Worm (Caenorhabditis elegans) whole organism, L1 larva: ENCODE data around the gene pmp-1.

Source experiments
- C16A3.4 ChIP-seq: fragments of 150-350 bp; optimal IDR thresholded peaks from 2 replicates; lab custom pipeline; 2014; ENCODE audit warnings: missing biosample characterization, missing genetic modification characterization
- C34B4.2 ChIP-seq: sonication (generic microtip); optimal IDR thresholded peaks from 2 replicates; lab custom pipeline; 2017; ENCODE audit warnings: mild to moderate bottlenecking, missing genetic modification characterization, missing compliant biosample characterization
- F16B12.6 ChIP-seq: fragments of 150-350 bp; optimal IDR thresholded peaks from 2 replicates; lab custom pipeline; 2014; ENCODE audit warnings: missing biosample characterization, missing genetic modification characterization
- alr-1 ChIP-seq: fragments of 200-800 bp; sonication (Bioruptor generic); optimal IDR thresholded peaks from 2 replicates; lab custom pipeline; 2018; ENCODE audit warnings: borderline replicate concordance, mild to moderate bottlenecking, missing genetic modification characterization, missing compliant biosample characterization
- aly-2 ChIP-seq: fragments of 150-350 bp; optimal IDR thresholded peaks from 2 replicates; lab custom pipeline; 2014; ENCODE audit warnings: missing biosample characterization, missing genetic modification characterization
- ama-1 ChIP-seq: fragments of 150-350 bp; optimal IDR thresholded peaks from 2 replicates; lab custom pipeline; 2014
- ceh-8 ChIP-seq: fragments of 200-800 bp; sonication (Bioruptor generic); optimal IDR thresholded peaks from 2 replicates; lab custom pipeline; 2018; ENCODE audit warnings: mild to moderate bottlenecking, missing genetic modification characterization, moderate library complexity, missing compliant biosample characterization
- ces-1 ChIP-seq: fragments of 150-350 bp; optimal IDR thresholded peaks from 2 replicates; lab custom pipeline; 2014; ENCODE audit warnings: missing biosample characterization, missing genetic modification reagents, missing genetic modification characterization
- dsc-1 ChIP-seq: sonication (generic microtip); optimal IDR thresholded peaks from 2 replicates; lab custom pipeline; 2016; ENCODE audit warnings: mild to moderate bottlenecking, missing genetic modification characterization, missing compliant biosample characterization
- efl-1 ChIP-seq, 4 experiments: fragments of 150-350 bp; optimal IDR thresholded peaks in 3 of 4; peaks in 1 of 4; 1 replicate in 1 of 4; 2 replicates in 3 of 4; lab custom pipeline; 2014; ENCODE audit warnings: missing biosample characterization in 2 of 4, missing genetic modification characterization in 2 of 4, missing genetic modification reagents in 2 of 4
- egl-13 ChIP-seq: sonication (generic microtip); optimal IDR thresholded peaks from 2 replicates; lab custom pipeline; 2016; ENCODE audit warnings: missing genotype, missing genetic modification reagents, missing genetic modification characterization, missing compliant biosample characterization
- elt-3 ChIP-seq, 6 experiments: fragments of 150-350 bp in 1 of 6; sonication (generic microtip); optimal IDR thresholded peaks; 2 replicates each; lab custom pipeline; 2017 to 2018; ENCODE audit warnings: missing biosample characterization in 6 of 6, missing genetic modification characterization in 6 of 6, inconsistent platforms in 1 of 6
- fkh-4 ChIP-seq: sonication (generic microtip); optimal IDR thresholded peaks from 2 replicates; lab custom pipeline; 2016; ENCODE audit warnings: missing compliant biosample characterization, missing genetic modification characterization, borderline replicate concordance
- fos-1 ChIP-seq: fragments of 150-350 bp; optimal IDR thresholded peaks from 2 replicates; lab custom pipeline; 2014; ENCODE audit warnings: missing biosample characterization, missing genetic modification characterization
- grh-1 ChIP-seq: fragments of 200-800 bp; sonication (Bioruptor generic); IDR thresholded peaks from 2 replicates; pipeline ENCODE4 v1.3.6; 2022; ENCODE audit warnings: missing genetic modification reagents, missing genetic modification characterization, missing compliant biosample characterization
- hlh-17 ChIP-seq: fragments of 200-800 bp; sonication (Bioruptor generic); optimal IDR thresholded peaks from 2 replicates; lab custom pipeline; 2018; ENCODE audit warnings: missing genetic modification characterization, mild to moderate bottlenecking, missing compliant biosample characterization, moderate library complexity, borderline replicate concordance
- hpl-2 ChIP-seq: fragments of 150-350 bp; optimal IDR thresholded peaks from 2 replicates; lab custom pipeline; 2014; ENCODE audit warnings: missing biosample characterization, missing genetic modification reagents, missing genetic modification characterization
- irx-1 ChIP-seq: sonication (generic microtip); optimal IDR thresholded peaks from 2 replicates; lab custom pipeline; 2016; ENCODE audit warnings: missing genetic modification characterization, missing compliant biosample characterization
- jun-1 ChIP-seq: fragments of 150-350 bp; optimal IDR thresholded peaks from 2 replicates; lab custom pipeline; 2014; ENCODE audit warnings: missing biosample characterization, missing genetic modification reagents, missing genetic modification characterization
- lin-13 ChIP-seq: fragments of 150-350 bp; optimal IDR thresholded peaks from 2 replicates; lab custom pipeline; 2014; ENCODE audit warnings: missing biosample characterization, missing genetic modification reagents, missing genetic modification characterization
- lin-15B ChIP-seq: fragments of 150-350 bp; sonication (generic microtip); optimal IDR thresholded peaks from 3 replicates; lab custom pipeline; 2014; ENCODE audit warnings: missing biosample characterization, missing genetic modification characterization
- lin-35 ChIP-seq, 2 experiments: fragments of 150-350 bp; optimal IDR thresholded peaks; 2 replicates each; lab custom pipeline; 2014; ENCODE audit warnings: missing biosample characterization in 2 of 2, missing genetic modification characterization in 2 of 2, missing genetic modification reagents in 2 of 2
- lir-3 ChIP-seq: sonication (generic microtip); optimal IDR thresholded peaks from 2 replicates; lab custom pipeline; 2016; ENCODE audit warnings: mild to moderate bottlenecking, missing genetic modification characterization, moderate library complexity, missing compliant biosample characterization; ENCODE audit not compliant: poor library complexity
- lsy-2 ChIP-seq, 2 experiments: fragments of 150-350 bp; optimal IDR thresholded peaks; 2 replicates each; lab custom pipeline; 2014; ENCODE audit warnings: missing biosample characterization in 2 of 2, missing genetic modification characterization in 2 of 2
- mep-1 ChIP-seq: fragments of 150-350 bp; optimal IDR thresholded peaks from 2 replicates; lab custom pipeline; 2014; ENCODE audit warnings: missing biosample characterization, missing genetic modification characterization
- nhr-11 ChIP-seq: fragments of 150-350 bp; optimal IDR thresholded peaks from 2 replicates; lab custom pipeline; 2014; ENCODE audit warnings: missing biosample characterization, missing genetic modification characterization
- nhr-20 ChIP-seq: sonication (generic microtip); optimal IDR thresholded peaks from 2 replicates; lab custom pipeline; 2016; ENCODE audit warnings: mild to moderate bottlenecking, missing genetic modification characterization, missing compliant biosample characterization
- nhr-237 ChIP-seq: fragments of 150-350 bp; optimal IDR thresholded peaks from 2 replicates; lab custom pipeline; 2014; ENCODE audit warnings: missing biosample characterization, missing genetic modification characterization
- nhr-28 ChIP-seq: fragments of 150-350 bp; optimal IDR thresholded peaks from 2 replicates; lab custom pipeline; 2014; ENCODE audit warnings: missing biosample characterization, missing genetic modification characterization
- nhr-47 ChIP-seq: sonication (generic microtip); optimal IDR thresholded peaks from 2 replicates; lab custom pipeline; 2016; ENCODE audit warnings: mild to moderate bottlenecking, missing genetic modification characterization, moderate library complexity, missing compliant biosample characterization
- nhr-71 ChIP-seq: sonication (generic microtip); optimal IDR thresholded peaks from 2 replicates; lab custom pipeline; 2016; ENCODE audit warnings: mild to moderate bottlenecking, missing genetic modification characterization, moderate library complexity, missing compliant biosample characterization
- nhr-76 ChIP-seq: sonication (generic microtip); optimal IDR thresholded peaks from 2 replicates; lab custom pipeline; 2017; ENCODE audit warnings: missing biosample characterization, missing genetic modification characterization
- nhr-84 ChIP-seq: sonication (generic microtip); optimal IDR thresholded peaks from 2 replicates; lab custom pipeline; 2017; ENCODE audit warnings: missing biosample characterization, missing genetic modification characterization
- nhr-85 ChIP-seq: sonication (generic microtip); peaks from one replicate; lab custom pipeline; 2016; ENCODE audit warnings: missing genetic modification characterization, inconsistent platforms, missing compliant biosample characterization
- nhr-90 ChIP-seq: sonication (generic microtip); optimal IDR thresholded peaks from 2 replicates; lab custom pipeline; 2016; ENCODE audit warnings: mild to moderate bottlenecking, missing genetic modification characterization, missing compliant biosample characterization; ENCODE audit not compliant: poor library complexity
- pag-3 ChIP-seq: sonication (generic microtip); optimal IDR thresholded peaks from 2 replicates; lab custom pipeline; 2017; ENCODE audit warnings: missing genetic modification characterization, mild to moderate bottlenecking, missing compliant biosample characterization, antibody characterized with exemption, borderline replicate concordance; ENCODE audit not compliant: insufficient read depth
- skn-1 ChIP-seq: fragments of 150-350 bp; optimal IDR thresholded peaks from 2 replicates; lab custom pipeline; 2014; ENCODE audit warnings: missing biosample characterization, missing genetic modification characterization
- snu-23 ChIP-seq: sonication (generic microtip); optimal IDR thresholded peaks from 2 replicates; lab custom pipeline; 2016; ENCODE audit warnings: missing genetic modification characterization, missing compliant biosample characterization
- sptf-1 ChIP-seq: fragments of 150-350 bp; optimal IDR thresholded peaks from 2 replicates; lab custom pipeline; 2014; ENCODE audit warnings: missing biosample characterization, missing genetic modification characterization
- swsn-7 ChIP-seq: sonication (generic microtip); optimal IDR thresholded peaks from 2 replicates; lab custom pipeline; 2016; ENCODE audit warnings: missing genetic modification characterization, missing compliant biosample characterization
- tlp-1 ChIP-seq: fragments of 150-350 bp; optimal IDR thresholded peaks from 2 replicates; lab custom pipeline; 2014; ENCODE audit warnings: missing biosample characterization, missing genetic modification characterization
- unc-30 ChIP-seq: sonication (generic microtip); optimal IDR thresholded peaks from 2 replicates; lab custom pipeline; 2017; ENCODE audit warnings: missing biosample characterization, missing genetic modification characterization
- unc-98 ChIP-seq: fragments of 200-800 bp; sonication (Bioruptor generic); IDR thresholded peaks from 2 replicates; pipeline ENCODE4 v1.3.6; 2022; ENCODE audit warnings: missing genetic modification characterization, missing compliant biosample characterization
- vab-15 ChIP-seq: sonication (generic microtip); optimal IDR thresholded peaks from 2 replicates; lab custom pipeline; 2017; ENCODE audit warnings: missing genotype, mild to moderate bottlenecking, missing genetic modification characterization, missing compliant biosample characterization
- xbp-1 ChIP-seq: sonication (generic microtip); optimal IDR thresholded peaks from 2 replicates; lab custom pipeline; 2016; ENCODE audit warnings: missing genetic modification characterization, missing compliant biosample characterization
- zag-1 ChIP-seq: fragments of 150-350 bp; optimal IDR thresholded peaks from 2 replicates; lab custom pipeline; 2014; ENCODE audit warnings: missing biosample characterization, missing genetic modification characterization
- ztf-11 ChIP-seq, 2 experiments: sonication (generic microtip); optimal IDR thresholded peaks; 2 replicates each; lab custom pipeline; 2016 to 2017; ENCODE audit warnings: missing genetic modification characterization in 2 of 2, missing biosample characterization in 1 of 2, missing compliant biosample characterization in 1 of 2
- ztf-4 ChIP-seq: fragments of 150-350 bp; optimal IDR thresholded peaks from 2 replicates; lab custom pipeline; 2014; ENCODE audit warnings: missing biosample characterization, missing genetic modification characterization

The pmp-1 gene

DNA sequence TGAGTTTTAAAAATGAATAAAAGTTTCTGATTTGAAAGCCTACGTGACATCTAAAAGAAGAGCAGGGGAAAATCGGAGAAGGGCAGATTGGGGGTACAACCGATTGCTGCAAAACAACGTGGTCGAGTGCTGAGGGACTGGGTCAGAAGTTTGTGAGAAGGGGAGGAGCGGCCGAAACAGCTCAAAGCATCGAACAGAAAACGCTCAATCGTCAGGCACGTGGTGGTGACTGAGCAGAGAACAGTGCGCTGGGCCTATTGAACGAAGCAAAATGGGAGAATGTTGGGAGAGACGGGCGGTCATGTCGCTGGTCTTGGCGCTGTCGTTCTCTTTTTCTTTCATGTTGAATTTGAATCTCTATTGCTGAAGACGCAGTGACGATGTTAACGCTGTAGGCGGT, 7.6 kb upstream of the pmp-1 start (continued):
- TF ChIP-seq F16B12.6 (tag; lab: Kevin White, UChicago) = no peak
- TF ChIP-seq unc-30 = no peak
- no peak for TF ChIP-seq nhr-76 (tag; lab: Kevin White, UChicago)
- peak; percentile 49 for TF ChIP-seq ama-1 (lab: Kevin White, UChicago)
- no peak for TF ChIP-seq aly-2
- 0 out of 2 replicates have a peak, but pooled peaks have one; percentile 9 for TF ChIP-seq grh-1 (GFP tag; lab: Robert Waterston, UW)
- TF ChIP-seq hlh-17 (GFP tag; lab: Kevin White, UChicago) = no peak
- TF ChIP-seq nhr-11 (tag; lab: Kevin White, UChicago) = no peak
- TF ChIP-seq nhr-47 (tag; lab: Kevin White, UChicago) = peak; percentile 29
- TF ChIP-seq elt-3 (tag; optimal IDR thresholded peaks at IDR 0.05; lab: Kevin White, UChicago) = peak in 1 of 6 experiments; percentile 21
- TF ChIP-seq ces-1 (GFP tag; lab: Kevin White, UChicago) = no peak
- peak; percentile 83 for TF ChIP-seq snu-23 (GFP tag; lab: Kevin White, UChicago)
- no peak for TF ChIP-seq ceh-8 (GFP tag; lab: Kevin White, UChicago)
- TF ChIP-seq tlp-1 (tag; lab: Kevin White, UChicago) = no peak
- TF ChIP-seq swsn-7 (tag; lab: Kevin White, UChicago) = peak; percentile 60
- TF ChIP-seq lir-3 (tag; lab: Kevin White, UChicago) = peak; percentile 29
- peak; percentile 14 to 22 for TF ChIP-seq efl-1 (optimal IDR thresholded peaks at IDR 0.05; lab: Kevin White, UChicago)
- peak in 1 of 2 experiments; percentile 94 for TF ChIP-seq efl-1 (GFP tag; optimal IDR thresholded peaks at IDR 0.05 in 1 of 2; lab: Kevin White, UChicago)
- no peak for TF ChIP-seq zag-1
- TF ChIP-seq lsy-2 (tag; optimal IDR thresholded peaks at IDR 0.05; lab: Kevin White, UChicago) = peak; percentile 50 to 65
- TF ChIP-seq nhr-71 (tag; lab: Kevin White, UChicago) = peak; percentile 78
- peak; percentile 5 for TF ChIP-seq irx-1
- TF ChIP-seq nhr-84 (tag; lab: Kevin White, UChicago) = no peak
- peak; percentile 4 for TF ChIP-seq nhr-90 (tag; lab: Kevin White, UChicago)
- TF ChIP-seq hpl-2 (GFP tag; lab: Kevin White, UChicago) = no peak
- TF ChIP-seq nhr-28 = no peak
- TF ChIP-seq C16A3.4 (tag; lab: Kevin White, UChicago) = peak; percentile 70
- no peak for TF ChIP-seq fos-1 (tag; lab: Kevin White, UChicago)
- no peak for TF ChIP-seq nhr-237
- TF ChIP-seq xbp-1 (tag; lab: Kevin White, UChicago) = peak; percentile 14
- TF ChIP-seq ztf-11 (tag; optimal IDR thresholded peaks at IDR 0.05; lab: Kevin White, UChicago) = no peak
- no peak for TF ChIP-seq mep-1 (tag; lab: Kevin White, UChicago)
- TF ChIP-seq nhr-20 = peak; percentile 81
- TF ChIP-seq jun-1 = peak; percentile 60
- TF ChIP-seq skn-1 (tag; lab: Kevin White, UChicago) = peak; percentile 43
- TF ChIP-seq lin-15B = no peak
- TF ChIP-seq pag-3 (tag; lab: Kevin White, UChicago) = no peak
- TF ChIP-seq sptf-1 (tag; lab: Kevin White, UChicago) = no peak
- no peak for TF ChIP-seq C34B4.2 (tag; lab: Kevin White, UChicago)
- peak; percentile 33 to 77 for TF ChIP-seq lin-35 (GFP tag; optimal IDR thresholded peaks at IDR 0.05; lab: Kevin White, UChicago)
- TF ChIP-seq lin-13 = peak; percentile 31
- TF ChIP-seq egl-13 (tag; lab: Kevin White, UChicago) = no peak
- peak; percentile 7 for TF ChIP-seq dsc-1
- TF ChIP-seq nhr-85 = peak; percentile 87
- no peak for TF ChIP-seq alr-1 (tag; lab: Kevin White, UChicago)
- TF ChIP-seq vab-15 (tag; lab: Kevin White, UChicago) = no peak
- TF ChIP-seq fkh-4 (tag; lab: Kevin White, UChicago) = no peak
- no peak for TF ChIP-seq unc-98 (GFP tag; lab: Robert Waterston, UW)
- TF ChIP-seq ztf-4 (tag; lab: Kevin White, UChicago) = peak; percentile 43
